Fruit fly (Drosophila melanogaster) whole organism, prepupa: ENCODE measurements around the gene CG14232.

Source experiments
- Blimp-1 ChIP-seq: fragments of 200-800 bp; sonication (Bioruptor generic); optimal IDR thresholded peaks from 3 replicates; lab custom pipeline; 2017; ENCODE audit warnings: missing biosample characterization, missing genetic modification characterization, mild to moderate bottlenecking, moderate library complexity, missing genetic modification reagents
- CG10631 ChIP-seq: fragments of 200-800 bp; sonication (Bioruptor generic); optimal IDR thresholded peaks from 2 replicates; lab custom pipeline; 2016; ENCODE audit warnings: missing biosample characterization, missing genetic modification characterization
- CG11762 ChIP-seq: fragments of 200-800 bp; sonication (Bioruptor generic); optimal IDR thresholded peaks from 3 replicates; lab custom pipeline; 2016; ENCODE audit warnings: missing biosample characterization, missing genetic modification characterization; ENCODE audit not compliant: insufficient read depth
- CG11902 ChIP-seq: fragments of 200-800 bp; sonication (Bioruptor generic); optimal IDR thresholded peaks from 3 replicates; lab custom pipeline; 2016; ENCODE audit warnings: missing biosample characterization, missing genetic modification characterization
- CG15336 ChIP-seq: fragments of 200-800 bp; sonication (Bioruptor generic); IDR thresholded peaks from 2 replicates; pipeline ENCODE4 v1.3.6; 2022; ENCODE audit warnings: missing biosample characterization, missing genetic modification characterization
- CG1621 ChIP-seq: fragments of 200-800 bp; sonication (Bioruptor generic); optimal IDR thresholded peaks from 3 replicates; lab custom pipeline; 2018; ENCODE audit warnings: missing biosample characterization, mild to moderate bottlenecking, missing genetic modification characterization
- CG3032 ChIP-seq: fragments of 200-800 bp; optimal IDR thresholded peaks from 2 replicates; lab custom pipeline; 2019; ENCODE audit warnings: missing biosample characterization, mild to moderate bottlenecking, missing genetic modification characterization, moderate library complexity
- CG31627 ChIP-seq: fragments of 200-800 bp; sonication (Bioruptor generic); optimal IDR thresholded peaks from 3 replicates; lab custom pipeline; 2016; ENCODE audit warnings: missing biosample characterization, missing genetic modification characterization
- CG32006 ChIP-seq: fragments of 200-800 bp; sonication (Bioruptor generic); optimal IDR thresholded peaks from 3 replicates; lab custom pipeline; 2017; ENCODE audit warnings: missing biosample characterization, mild to moderate bottlenecking, missing genetic modification characterization
- CG3919 ChIP-seq: fragments of 200-800 bp; sonication (Bioruptor generic); optimal IDR thresholded peaks from 3 replicates; lab custom pipeline; 2016; ENCODE audit warnings: missing biosample characterization, missing genetic modification characterization
- CG6792 ChIP-seq: fragments of 200-800 bp; sonication (Bioruptor generic); optimal IDR thresholded peaks from 3 replicates; lab custom pipeline; 2016; ENCODE audit warnings: missing biosample characterization, missing genetic modification characterization
- CG6808 ChIP-seq: fragments of 200-800 bp; sonication (Bioruptor generic); optimal IDR thresholded peaks from 3 replicates; lab custom pipeline; 2017; ENCODE audit warnings: missing biosample characterization, missing genetic modification characterization, mild to moderate bottlenecking, moderate library complexity, missing genetic modification reagents
- CG6854 ChIP-seq: fragments of 200-800 bp; sonication (Bioruptor generic); optimal IDR thresholded peaks from 2 replicates; lab custom pipeline; 2017; ENCODE audit warnings: missing biosample characterization, mild to moderate bottlenecking, missing genetic modification characterization
- CG8632 ChIP-seq: fragments of 200-800 bp; sonication (Bioruptor generic); optimal IDR thresholded peaks from 3 replicates; lab custom pipeline; 2016; ENCODE audit warnings: missing biosample characterization, missing genetic modification characterization
- CG9139 ChIP-seq: fragments of 200-800 bp; sonication (Bioruptor generic); optimal IDR thresholded peaks from 3 replicates; lab custom pipeline; 2017; ENCODE audit warnings: missing biosample characterization, mild to moderate bottlenecking, missing genetic modification characterization
- Eip75B ChIP-seq: fragments of 200-800 bp; sonication (Bioruptor generic); optimal IDR thresholded peaks from 3 replicates; lab custom pipeline; 2016; ENCODE audit warnings: missing biosample characterization, missing genetic modification characterization
- Eip78C ChIP-seq: fragments of 200-800 bp; sonication (Bioruptor generic); peaks from one replicate; lab custom pipeline; 2016; ENCODE audit warnings: missing biosample characterization, missing genetic modification characterization
- Eip93F ChIP-seq: fragments of 200-800 bp; sonication (Bioruptor generic); optimal IDR thresholded peaks from 2 replicates; lab custom pipeline; 2016; ENCODE audit warnings: missing biosample characterization, mild to moderate bottlenecking, missing genetic modification characterization
- Ets21C ChIP-seq: fragments of 200-800 bp; sonication (Bioruptor generic); optimal IDR thresholded peaks from 3 replicates; lab custom pipeline; 2016; ENCODE audit warnings: missing biosample characterization, missing genetic modification characterization
- Gug ChIP-seq: fragments of 200-800 bp; sonication (Bioruptor generic); IDR thresholded peaks from 2 replicates; pipeline ENCODE4 v1.3.6; 2022; ENCODE audit warnings: missing biosample characterization, missing genetic modification characterization
- Hr39 ChIP-seq: fragments of 200-800 bp; sonication (Bioruptor generic); optimal IDR thresholded peaks from 2 replicates; lab custom pipeline; 2016; ENCODE audit warnings: missing biosample characterization, missing genetic modification characterization
- Hr4 ChIP-seq: fragments of 200-800 bp; sonication (Bioruptor generic); optimal IDR thresholded peaks from 3 replicates; lab custom pipeline; 2016; ENCODE audit warnings: missing biosample characterization, missing genetic modification characterization
- Lpt ChIP-seq: fragments of 200-800 bp; sonication (Bioruptor generic); optimal IDR thresholded peaks from 3 replicates; lab custom pipeline; 2016; ENCODE audit warnings: missing biosample characterization, missing genetic modification characterization
- OdsH ChIP-seq: fragments of 200-800 bp; sonication (Bioruptor generic); optimal IDR thresholded peaks from 3 replicates; lab custom pipeline; 2016; ENCODE audit warnings: missing biosample characterization, missing genetic modification characterization
- Smox ChIP-seq: fragments of 200-800 bp; sonication (Bioruptor generic); optimal IDR thresholded peaks from 3 replicates; lab custom pipeline; 2016; ENCODE audit warnings: missing biosample characterization, missing genetic modification characterization
- Sox102F ChIP-seq: fragments of 200-800 bp; sonication (Bioruptor generic); optimal IDR thresholded peaks from 2 replicates; lab custom pipeline; 2016; ENCODE audit warnings: missing biosample characterization, mild to moderate bottlenecking, missing genetic modification characterization
- Sox14 ChIP-seq: fragments of 200-800 bp; sonication (Bioruptor generic); optimal IDR thresholded peaks from 3 replicates; lab custom pipeline; 2016; ENCODE audit warnings: missing biosample characterization, missing genetic modification characterization
- Sox15 ChIP-seq: fragments of 200-800 bp; sonication (Bioruptor generic); optimal IDR thresholded peaks from 3 replicates; lab custom pipeline; 2016; ENCODE audit warnings: missing biosample characterization, missing genetic modification characterization
- achi ChIP-seq: fragments of 200-800 bp; sonication (Bioruptor generic); optimal IDR thresholded peaks from 3 replicates; lab custom pipeline; 2016; ENCODE audit warnings: missing biosample characterization, missing genetic modification characterization
- acj6 ChIP-seq: fragments of 200-800 bp; sonication (Bioruptor generic); optimal IDR thresholded peaks from 3 replicates; lab custom pipeline; 2016; ENCODE audit warnings: missing biosample characterization, missing genetic modification characterization
- cyc ChIP-seq: fragments of 200-800 bp; sonication (Bioruptor generic); optimal IDR thresholded peaks from 3 replicates; lab custom pipeline; 2016; ENCODE audit warnings: missing biosample characterization, missing genetic modification characterization
- dsx ChIP-seq: fragments of 200-800 bp; optimal IDR thresholded peaks from 3 replicates; lab custom pipeline; 2019; ENCODE audit warnings: missing biosample characterization, mild to moderate bottlenecking, missing genetic modification characterization, moderate library complexity; ENCODE audit not compliant: poor library complexity, severe bottlenecking
- eg ChIP-seq: fragments of 200-800 bp; sonication (Bioruptor generic); IDR thresholded peaks from 3 replicates; pipeline ENCODE4 v1.3.6; 2022; ENCODE audit warnings: missing biosample characterization, missing genetic modification characterization
- esn ChIP-seq: fragments of 200-800 bp; sonication (Bioruptor generic); optimal IDR thresholded peaks from 2 replicates; lab custom pipeline; 2016; ENCODE audit warnings: missing biosample characterization, mild to moderate bottlenecking, missing genetic modification characterization, moderate library complexity
- fd85E ChIP-seq: fragments of 200-800 bp; sonication (Bioruptor generic); optimal IDR thresholded peaks from 3 replicates; lab custom pipeline; 2016; ENCODE audit warnings: missing biosample characterization, missing genetic modification characterization
- fkh ChIP-seq: fragments of 200-800 bp; sonication (Bioruptor generic); optimal IDR thresholded peaks from 3 replicates; lab custom pipeline; 2017; ENCODE audit warnings: missing biosample characterization, mild to moderate bottlenecking, missing genetic modification characterization, moderate library complexity
- lz ChIP-seq: fragments of 200-800 bp; sonication (Bioruptor generic); optimal IDR thresholded peaks from 3 replicates; lab custom pipeline; 2016; ENCODE audit warnings: missing biosample characterization, missing genetic modification characterization
- net ChIP-seq: fragments of 200-800 bp; sonication (Bioruptor generic); optimal IDR thresholded peaks from 3 replicates; lab custom pipeline; 2016; ENCODE audit warnings: missing biosample characterization, missing genetic modification characterization
- pdm3 ChIP-seq: fragments of 200-800 bp; sonication (Bioruptor generic); optimal IDR thresholded peaks from 3 replicates; lab custom pipeline; 2016; ENCODE audit warnings: missing biosample characterization, missing genetic modification characterization
- salr ChIP-seq, 2 experiments: fragments of 200-800 bp; sonication (Bioruptor generic); optimal IDR thresholded peaks; 3 replicates each; lab custom pipeline; 2016 to 2018; ENCODE audit warnings: missing biosample characterization in 2 of 2, missing genetic modification characterization in 2 of 2, mild to moderate bottlenecking in 1 of 2
- ss ChIP-seq, 2 experiments: fragments of 200-800 bp; sonication (Bioruptor generic); optimal IDR thresholded peaks; 2 replicates in 1 of 2; 3 replicates in 1 of 2; lab custom pipeline; 2017 to 2018; ENCODE audit warnings: mild to moderate bottlenecking in 2 of 2, missing biosample characterization in 2 of 2, missing genetic modification characterization in 2 of 2, moderate library complexity in 1 of 2
- svp ChIP-seq: fragments of 200-800 bp; sonication (Bioruptor generic); peaks from one replicate; lab custom pipeline; 2016; ENCODE audit warnings: missing biosample characterization, missing genetic modification characterization
- topi ChIP-seq: fragments of 200-800 bp; sonication (Bioruptor generic); optimal IDR thresholded peaks from 3 replicates; lab custom pipeline; 2016; ENCODE audit warnings: missing biosample characterization, missing genetic modification characterization
- vri ChIP-seq: fragments of 200-800 bp; sonication (Bioruptor generic); optimal IDR thresholded peaks from 3 replicates; lab custom pipeline; 2016; ENCODE audit warnings: missing biosample characterization, mild to moderate bottlenecking, missing genetic modification characterization

The CG14232 gene

DNA sequence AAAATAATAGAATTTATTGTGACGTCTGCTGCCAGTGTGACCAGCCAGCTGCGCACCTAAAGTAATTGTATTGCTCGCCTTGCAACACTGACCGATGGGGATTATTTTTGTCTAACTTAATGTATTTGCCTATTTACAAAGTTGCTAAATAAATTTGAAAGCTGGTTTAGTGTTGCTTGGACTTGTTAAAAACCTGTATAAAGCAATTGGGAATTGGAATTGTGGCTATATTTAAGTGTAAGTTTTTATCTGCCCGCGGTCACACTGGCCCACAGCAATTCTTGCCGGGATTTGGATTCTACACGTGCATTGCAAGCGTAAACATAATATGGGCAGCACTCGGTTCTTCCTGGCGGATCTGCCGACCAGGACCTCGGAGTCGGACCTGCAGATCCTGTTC is at the start of gene CG14232, which contains the start of gene CG14230:
CG14232 (minus strand) TSS at position 177 of the 400 bp plus-strand sequence.
CG14230 (plus strand) TSS at position 94 of the 400 bp plus-strand sequence.
- TF ChIP-seq Lpt (no peak), cyc (GFP tag; lab: Kevin White, UChicago) (no peak), Sox14 (peak; percentile 56), topi (no peak), fd85E (GFP tag; lab: Kevin White, UChicago) (no peak), CG1621 (peak; percentile 43), esn (GFP tag; lab: Kevin White, UChicago) (peak; percentile 13), pdm3 (GFP tag; lab: Kevin White, UChicago) (no peak), achi (GFP tag; lab: Kevin White, UChicago) (peak; percentile 12), Eip78C (GFP tag; lab: Kevin White, UChicago) (peak; percentile 66), salr (GFP tag; optimal IDR thresholded peaks at IDR 0.05; lab: Kevin White, UChicago) (no peak), CG31627 (GFP tag; lab: Kevin White, UChicago) (no peak), CG9139 (GFP tag; lab: Kevin White, UChicago) (no peak), lz (GFP tag; lab: Kevin White, UChicago) (peak; percentile 1)

DNA sequence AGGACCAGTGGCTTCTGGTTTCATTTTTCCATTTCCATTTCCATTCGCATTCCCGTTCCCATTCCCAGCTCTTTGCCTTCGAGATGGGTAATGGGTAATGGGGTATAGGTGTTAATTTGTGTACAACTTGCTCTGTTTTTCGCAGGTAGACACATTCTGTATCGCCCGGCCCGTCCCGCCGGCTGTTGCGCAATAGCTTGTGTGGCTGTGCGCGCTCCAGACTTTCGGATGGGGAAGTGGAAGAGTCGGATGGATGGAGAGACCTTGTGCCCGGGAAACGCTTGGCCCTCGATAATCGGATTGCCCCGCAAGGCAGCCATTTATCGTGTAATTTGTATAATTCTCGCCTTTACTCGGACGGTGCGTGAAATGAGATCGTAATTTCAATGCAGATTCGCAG is 49.7 kb upstream of the CG14232 start:
- TF ChIP-seq Hr4 (GFP tag; lab: Kevin White, UChicago) (no peak), CG6854 (no peak), Eip78C (GFP tag; lab: Kevin White, UChicago) (peak; percentile 39), CG8632 (no peak), vri (GFP tag; lab: Kevin White, UChicago) (peak; percentile 75)

DNA sequence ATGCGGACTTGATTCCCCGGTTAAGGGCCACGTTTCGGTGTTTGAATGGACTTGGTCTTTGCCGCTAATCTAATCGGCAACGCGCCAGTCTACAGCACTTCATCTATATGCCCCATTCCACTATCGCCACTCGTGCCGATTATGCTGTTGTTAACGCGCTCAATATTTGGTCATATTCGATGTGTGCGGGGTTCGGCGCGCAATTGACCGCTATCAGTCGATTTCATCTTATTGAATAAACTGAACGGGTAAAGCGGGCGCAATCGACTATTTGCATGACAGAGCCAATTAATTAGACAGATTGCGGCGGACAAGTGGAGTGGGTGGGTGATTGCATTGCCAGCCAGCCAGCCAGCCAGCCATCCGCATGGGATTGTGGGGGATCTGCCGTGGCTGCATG is 48.3 kb upstream of the CG14232 start:
- TF ChIP-seq CG15336 (GFP tag; lab: Robert Waterston, UW) (no peak), vri (GFP tag; lab: Kevin White, UChicago) (peak; percentile 37)

DNA sequence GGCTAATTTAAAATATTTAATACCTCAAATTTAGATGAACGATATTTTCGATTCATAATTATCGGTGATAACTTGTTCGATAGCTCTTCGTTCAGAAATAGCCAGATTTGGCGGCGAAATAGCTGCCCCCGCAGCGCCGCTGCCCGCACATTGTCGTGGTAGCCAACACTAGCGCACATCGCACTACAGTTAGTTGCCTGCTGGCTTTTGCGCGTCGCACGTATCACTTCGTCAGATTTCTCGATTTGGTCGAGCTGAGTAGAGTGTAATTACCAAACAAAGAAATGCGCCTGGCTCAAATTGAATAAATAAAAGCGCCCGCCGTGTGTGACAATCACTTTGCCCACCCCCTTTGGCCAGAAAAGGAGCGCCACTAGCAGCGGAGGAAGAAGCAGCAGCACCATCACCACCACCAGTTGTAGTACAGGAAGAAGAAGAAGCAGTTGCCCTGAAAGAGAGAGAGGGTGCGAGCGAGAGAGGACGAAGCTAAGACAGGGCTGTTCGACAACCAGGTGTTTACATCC is 46.6 kb upstream of the CG14232 start, which contains the start of gene Abcd3:
Abcd3 (plus strand) TSS at position 145 of the 524 bp plus-strand sequence.
- peak; percentile 0 for TF ChIP-seq CG3032 (tag; lab: Kevin White, UChicago)
- peak; percentile 69 for TF ChIP-seq Sox14
- TF ChIP-seq fkh: peak; percentile 66
- TF ChIP-seq svp (GFP tag; lab: Kevin White, UChicago): peak; percentile 65
- TF ChIP-seq dsx (GFP tag; lab: Kevin White, UChicago): peak; percentile 90
- TF ChIP-seq cyc (GFP tag; lab: Kevin White, UChicago): peak; percentile 1
- TF ChIP-seq CG6808 (GFP tag; lab: Kevin White, UChicago): peak; percentile 3
- no peak; the same call in 1 of the 2 replicates for TF ChIP-seq CG15336 (GFP tag; lab: Robert Waterston, UW)
- TF ChIP-seq CG11902 (GFP tag; lab: Kevin White, UChicago): no peak
- no peak for TF ChIP-seq CG11762 (GFP tag; lab: Kevin White, UChicago)
- TF ChIP-seq vri (GFP tag; lab: Kevin White, UChicago): no peak
- peak; percentile 42; the same call in 2 of the 3 replicates for TF ChIP-seq eg
- no peak for TF ChIP-seq fd85E (GFP tag; lab: Kevin White, UChicago)
- TF ChIP-seq Sox15 (GFP tag; lab: Kevin White, UChicago): no peak
- no peak for TF ChIP-seq Gug (GFP tag; lab: Robert Waterston, UW)
- peak; percentile 61 for TF ChIP-seq CG6854
- no peak for TF ChIP-seq Eip93F
- no peak for TF ChIP-seq CG32006
- TF ChIP-seq Eip78C (GFP tag; lab: Kevin White, UChicago): peak; percentile 7
- peak; percentile 30 for TF ChIP-seq CG3919
- peak; percentile 52 to 59 for TF ChIP-seq ss (GFP tag; optimal IDR thresholded peaks at IDR 0.05; lab: Kevin White, UChicago)
- peak; percentile 48 for TF ChIP-seq net (GFP tag; lab: Kevin White, UChicago)
- no peak for TF ChIP-seq Blimp-1
- TF ChIP-seq topi: no peak
- TF ChIP-seq Smox (GFP tag; lab: Kevin White, UChicago): no peak
- TF ChIP-seq CG6792 (GFP tag; lab: Kevin White, UChicago): no peak
- TF ChIP-seq Sox102F: no peak
- TF ChIP-seq OdsH (GFP tag; lab: Kevin White, UChicago): no peak
- TF ChIP-seq CG10631 (GFP tag; lab: Kevin White, UChicago): no peak
- no peak for TF ChIP-seq salr (GFP tag; optimal IDR thresholded peaks at IDR 0.05; lab: Kevin White, UChicago)
- peak; percentile 6 for TF ChIP-seq Eip75B (GFP tag; lab: Kevin White, UChicago)
- no peak for TF ChIP-seq CG1621
- TF ChIP-seq Ets21C: no peak
- TF ChIP-seq Hr39 (GFP tag; lab: Kevin White, UChicago): no peak
- no peak for TF ChIP-seq acj6
- TF ChIP-seq pdm3 (GFP tag; lab: Kevin White, UChicago): no peak
